Fruit fly (Drosophila melanogaster): ENCODE measurements around the gene CG33284.
A peak's percentile ranks its signal among the peaks of the same experiment; 100 is the strongest.

CG33284 gene

DNA sequence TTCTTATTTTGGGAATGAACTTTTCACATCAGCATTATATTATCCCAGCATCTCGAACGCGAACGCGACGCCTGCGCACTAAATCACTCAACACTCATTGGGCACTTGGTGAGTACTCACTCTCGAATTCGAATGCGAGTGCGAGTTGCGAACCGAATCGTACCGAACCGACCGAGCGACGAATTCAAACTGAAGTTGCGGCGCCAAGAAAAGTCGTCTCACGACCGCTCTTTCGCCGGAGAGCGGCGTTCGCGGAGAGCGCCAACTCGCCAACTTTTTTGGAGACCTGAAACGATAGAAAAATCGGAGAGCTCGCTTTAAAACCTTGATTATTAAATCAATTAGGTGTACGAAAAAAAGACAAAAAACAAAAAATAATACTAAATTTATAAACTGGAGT lies 23.6 kb upstream of the CG33284 start:
- no peak for TF ChIP-seq gl (tag; optimal IDR thresholded peaks at IDR 0.05)
- no peak for TF ChIP-seq CG13204 (GFP tag; optimal IDR thresholded peaks at IDR 0.05)
- no peak for TF ChIP-seq Pif1A (GFP tag; optimal IDR thresholded peaks at IDR 0.05)
- peak; percentile 41; the same call in 1 of the 2 replicates for TF ChIP-seq Ets98B (GFP tag; IDR thresholded peaks at IDR 0.05)
- TF ChIP-seq D1 (tag; optimal IDR thresholded peaks at IDR 0.05), result no peak
- TF ChIP-seq CG34367 (tag; optimal IDR thresholded peaks at IDR 0.05), result no peak
- TF ChIP-seq CG4496 (GFP tag; IDR thresholded peaks at IDR 0.05), result peak; percentile 56; the same call in 2 of the 3 replicates
- no peak for TF ChIP-seq CG14655 (GFP tag; optimal IDR thresholded peaks at IDR 0.05)
- peak; percentile 5 for TF ChIP-seq CG8159 (tag; optimal IDR thresholded peaks at IDR 0.05)
- TF ChIP-seq Snoo (tag; optimal IDR thresholded peaks at IDR 0.05), result no peak
- TF ChIP-seq rn (GFP tag; IDR thresholded peaks at IDR 0.05), result no peak
- no peak for TF ChIP-seq CG8301 (tag; optimal IDR thresholded peaks at IDR 0.05)
- no peak for TF ChIP-seq CG10348 (GFP tag; IDR thresholded peaks at IDR 0.05)
- TF ChIP-seq CG32121 (GFP tag; IDR thresholded peaks at IDR 0.05), result no peak
- TF ChIP-seq CG9948 (tag; optimal IDR thresholded peaks at IDR 0.05), result no peak
- TF ChIP-seq CG12605 (GFP tag; IDR thresholded peaks at IDR 0.05), result peak; percentile 41; the same call in 1 of the 2 replicates
- TF ChIP-seq EcR (GFP tag; optimal IDR thresholded peaks at IDR 0.05), result peak; percentile 42
- no peak for TF ChIP-seq CG15710 (tag; optimal IDR thresholded peaks at IDR 0.05)
- TF ChIP-seq CG17806 (tag; optimal IDR thresholded peaks at IDR 0.05), result no peak
- TF ChIP-seq Pif1B (GFP tag; optimal IDR thresholded peaks at IDR 0.05), result no peak
- TF ChIP-seq fd96Ca (GFP tag; IDR thresholded peaks at IDR 0.05), result no peak

DNA sequence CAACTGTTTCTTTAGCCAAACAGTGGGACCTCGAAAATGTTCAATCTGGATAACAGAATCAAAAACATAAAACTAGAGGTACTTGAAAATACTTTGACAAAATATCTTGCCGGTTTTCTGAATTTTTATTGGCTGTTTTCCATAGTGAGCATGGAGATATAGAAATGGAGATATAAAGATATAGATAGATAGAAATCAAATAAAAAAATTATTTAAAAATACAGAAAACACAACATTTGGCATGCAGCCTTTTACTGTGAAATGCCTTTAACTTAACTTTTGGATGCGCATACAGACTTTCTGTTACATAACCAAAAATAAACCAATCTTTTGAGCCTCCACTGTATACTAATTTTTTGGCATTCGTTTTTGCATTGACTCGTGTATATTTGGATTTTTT lies 23.1 kb upstream of the CG33284 start:
- TF ChIP-seq CG34367 (tag; optimal IDR thresholded peaks at IDR 0.05) (no peak), CG13204 (GFP tag; optimal IDR thresholded peaks at IDR 0.05) (no peak), CG8159 (tag; optimal IDR thresholded peaks at IDR 0.05) (no peak), CG10348 (GFP tag; IDR thresholded peaks at IDR 0.05) (no peak), CG15710 (tag; optimal IDR thresholded peaks at IDR 0.05) (no peak), Pif1B (GFP tag; optimal IDR thresholded peaks at IDR 0.05) (no peak), Snoo (tag; optimal IDR thresholded peaks at IDR 0.05) (peak; percentile 11), CG17806 (tag; optimal IDR thresholded peaks at IDR 0.05) (no peak), CG14655 (GFP tag; optimal IDR thresholded peaks at IDR 0.05) (no peak)

DNA sequence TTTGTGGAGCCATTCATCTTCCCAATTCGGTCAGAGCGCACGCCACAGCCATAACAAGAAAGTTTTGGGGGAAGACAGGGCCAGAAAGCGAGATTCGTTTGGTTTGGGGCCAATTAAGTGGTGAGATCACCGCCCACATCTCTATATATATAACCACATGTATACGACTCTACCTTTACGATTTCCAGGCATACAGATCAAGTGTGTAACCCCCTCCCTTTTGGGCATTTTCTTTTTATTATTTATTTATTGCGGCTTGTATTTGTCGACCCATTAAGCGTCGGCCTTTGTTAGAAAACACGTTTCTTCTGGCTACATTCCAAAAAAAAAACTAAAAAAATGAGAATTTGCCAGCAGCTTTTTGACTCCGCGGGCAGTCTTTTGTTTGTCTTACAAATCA lies 22.2 kb upstream of the CG33284 start:
- TF ChIP-seq Pif1B (GFP tag; optimal IDR thresholded peaks at IDR 0.05) (no peak), CG13204 (GFP tag; optimal IDR thresholded peaks at IDR 0.05) (no peak), CG10348 (GFP tag; IDR thresholded peaks at IDR 0.05) (no peak), fd96Ca (GFP tag; IDR thresholded peaks at IDR 0.05) (no peak), CG34367 (tag; optimal IDR thresholded peaks at IDR 0.05) (no peak), CG15710 (tag; optimal IDR thresholded peaks at IDR 0.05) (no peak), CG8159 (tag; optimal IDR thresholded peaks at IDR 0.05) (no peak), EcR (GFP tag; optimal IDR thresholded peaks at IDR 0.05) (no peak), CG9948 (tag; optimal IDR thresholded peaks at IDR 0.05) (no peak), CG17806 (tag; optimal IDR thresholded peaks at IDR 0.05) (no peak), gl (tag; optimal IDR thresholded peaks at IDR 0.05) (no peak), D1 (tag; optimal IDR thresholded peaks at IDR 0.05) (no peak)

- TF ChIP-seq rn (GFP tag; IDR thresholded peaks at IDR 0.05) (no peak), Snoo (tag; optimal IDR thresholded peaks at IDR 0.05) (peak; percentile 15), CG34367 (tag; optimal IDR thresholded peaks at IDR 0.05) (no peak), Ets98B (GFP tag; IDR thresholded peaks at IDR 0.05) (peak; percentile 39; the same call in 1 of the 2 replicates), CG10348 (GFP tag; IDR thresholded peaks at IDR 0.05) (no peak), fd96Ca (GFP tag; IDR thresholded peaks at IDR 0.05) (peak; percentile 65; the same call in 2 of the 3 replicates), CG14655 (GFP tag; optimal IDR thresholded peaks at IDR 0.05) (peak; percentile 54), CG15710 (tag; optimal IDR thresholded peaks at IDR 0.05) (no peak), CG8159 (tag; optimal IDR thresholded peaks at IDR 0.05) (peak; percentile 20), CG9948 (tag; optimal IDR thresholded peaks at IDR 0.05) (no peak), CG12605 (GFP tag; IDR thresholded peaks at IDR 0.05) (no peak), Pif1A (GFP tag; optimal IDR thresholded peaks at IDR 0.05) (no peak), gl (tag; optimal IDR thresholded peaks at IDR 0.05) (no peak), CG32121 (GFP tag; IDR thresholded peaks at IDR 0.05) (no peak), CG8301 (tag; optimal IDR thresholded peaks at IDR 0.05) (peak; percentile 42), Pif1B (GFP tag; optimal IDR thresholded peaks at IDR 0.05) (no peak), CG17806 (tag; optimal IDR thresholded peaks at IDR 0.05) (no peak), D1 (tag; optimal IDR thresholded peaks at IDR 0.05) (no peak), CG13204 (GFP tag; optimal IDR thresholded peaks at IDR 0.05) (peak; percentile 89), EcR (GFP tag; optimal IDR thresholded peaks at IDR 0.05) (peak; percentile 84), CG4496 (GFP tag; IDR thresholded peaks at IDR 0.05) (peak; percentile 49; the same call in 1 of the 3 replicates)
Measured at dm6 chr3L:21104338-21105018, 19.1 kb upstream of the CG33284 start.

DNA sequence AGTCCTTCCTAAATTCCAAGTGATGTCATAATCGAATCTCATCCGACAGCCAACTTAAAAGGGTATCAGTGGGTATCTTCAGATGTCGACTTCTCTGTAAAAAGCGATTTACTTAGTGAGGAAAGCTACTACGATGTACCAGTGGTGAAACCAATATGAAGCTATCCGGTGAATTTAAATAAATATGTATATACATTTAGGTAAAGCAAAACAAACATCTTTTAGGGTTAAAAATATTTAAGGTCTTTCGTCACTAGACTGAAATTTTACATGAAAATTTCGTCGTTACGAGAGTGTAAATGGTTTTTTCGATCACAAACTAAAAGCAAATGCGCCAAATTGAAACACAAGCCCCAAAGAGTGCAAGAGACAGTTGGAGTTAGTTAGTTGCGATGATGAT lies 16.7 kb upstream of the CG33284 start:
- peak; percentile 19 for TF ChIP-seq CG8301 (tag; optimal IDR thresholded peaks at IDR 0.05)
- TF ChIP-seq rn (GFP tag; IDR thresholded peaks at IDR 0.05), result 0 out of 2 replicates have a peak, but pooled peaks have one; percentile 4
- peak; percentile 11 for TF ChIP-seq Pif1A (GFP tag; optimal IDR thresholded peaks at IDR 0.05)
- TF ChIP-seq CG4496 (GFP tag; IDR thresholded peaks at IDR 0.05), result peak; percentile 22; the same call in 1 of the 3 replicates
- TF ChIP-seq gl (tag; optimal IDR thresholded peaks at IDR 0.05), result no peak

dm6 chr3L:21108454-21108853 lies 15.1 kb upstream of the CG33284 start:
- no peak for TF ChIP-seq CG32121 (GFP tag; IDR thresholded peaks at IDR 0.05)
- TF ChIP-seq CG14655 (GFP tag; optimal IDR thresholded peaks at IDR 0.05), result peak; percentile 62
- TF ChIP-seq CG4496 (GFP tag; IDR thresholded peaks at IDR 0.05), result no peak
- TF ChIP-seq CG8301 (tag; optimal IDR thresholded peaks at IDR 0.05), result peak; percentile 13
- no peak for TF ChIP-seq fd96Ca (GFP tag; IDR thresholded peaks at IDR 0.05)
- TF ChIP-seq gl (tag; optimal IDR thresholded peaks at IDR 0.05), result no peak
- no peak for TF ChIP-seq CG15710 (tag; optimal IDR thresholded peaks at IDR 0.05)
- no peak for TF ChIP-seq D1 (tag; optimal IDR thresholded peaks at IDR 0.05)
- TF ChIP-seq CG10348 (GFP tag; IDR thresholded peaks at IDR 0.05), result no peak
- peak; percentile 1 for TF ChIP-seq Pif1B (GFP tag; optimal IDR thresholded peaks at IDR 0.05)
- peak; percentile 31 for TF ChIP-seq CG8159 (tag; optimal IDR thresholded peaks at IDR 0.05)
- no peak for TF ChIP-seq CG34367 (tag; optimal IDR thresholded peaks at IDR 0.05)
- no peak for TF ChIP-seq EcR (GFP tag; optimal IDR thresholded peaks at IDR 0.05)
- no peak for TF ChIP-seq CG17806 (tag; optimal IDR thresholded peaks at IDR 0.05)
- peak; percentile 32 for TF ChIP-seq Snoo (tag; optimal IDR thresholded peaks at IDR 0.05)
- no peak for TF ChIP-seq rn (GFP tag; IDR thresholded peaks at IDR 0.05)
- TF ChIP-seq CG13204 (GFP tag; optimal IDR thresholded peaks at IDR 0.05), result no peak
- TF ChIP-seq CG9948 (tag; optimal IDR thresholded peaks at IDR 0.05), result peak; percentile 33
- no peak for TF ChIP-seq Pif1A (GFP tag; optimal IDR thresholded peaks at IDR 0.05)
- TF ChIP-seq Ets98B (GFP tag; IDR thresholded peaks at IDR 0.05), result no peak
- no peak for TF ChIP-seq CG12605 (GFP tag; IDR thresholded peaks at IDR 0.05)
